Worm (Caenorhabditis elegans) whole organism, early embryonic: ENCODE measurements around the gene ceh-27.

Source experiments
- B0310.2 ChIP-seq: sonication (generic microtip); optimal IDR thresholded peaks from 2 replicates; lab custom pipeline; 2016; ENCODE audit warnings: mild to moderate bottlenecking, missing genetic modification characterization, missing compliant biosample characterization
- aly-1 ChIP-seq: sonication (generic microtip); optimal IDR thresholded peaks from 2 replicates; lab custom pipeline; 2016; ENCODE audit warnings: missing genetic modification characterization, missing compliant biosample characterization
- ama-1 ChIP-seq: fragments of 150-350 bp; optimal IDR thresholded peaks from 2 replicates; lab custom pipeline; 2014
- ceh-36 ChIP-seq: sonication (generic microtip); optimal IDR thresholded peaks from 2 replicates; lab custom pipeline; 2016; ENCODE audit warnings: missing genetic modification characterization, inconsistent platforms, missing compliant biosample characterization
- ets-7 ChIP-seq: sonication (generic microtip); optimal IDR thresholded peaks from 2 replicates; lab custom pipeline; 2016; ENCODE audit warnings: missing genotype, missing genetic modification characterization, missing compliant biosample characterization
- hmg-4 ChIP-seq: fragments of 200-800 bp; sonication (Bioruptor generic); optimal IDR thresholded peaks from 2 replicates; lab custom pipeline; 2018; ENCODE audit warnings: mild to moderate bottlenecking, missing genetic modification characterization, missing compliant biosample characterization
- scrt-1 ChIP-seq: fragments of 200-800 bp; sonication (Bioruptor generic); IDR thresholded peaks from 2 replicates; pipeline ENCODE4 v1.3.6; 2022; ENCODE audit warnings: missing genetic modification characterization, missing compliant biosample characterization
- sea-1 ChIP-seq: fragments of 200-800 bp; sonication (Bioruptor generic); conservative IDR thresholded peaks from 2 replicates; pipeline ENCODE4 v1.3.6; 2022; ENCODE audit warnings: missing genetic modification characterization, missing compliant biosample characterization
- tbx-11 ChIP-seq: fragments of 200-800 bp; sonication (Bioruptor generic); IDR thresholded peaks from 2 replicates; pipeline ENCODE4 v1.3.6; 2022; ENCODE audit warnings: missing genetic modification characterization, missing compliant biosample characterization

DNA sequence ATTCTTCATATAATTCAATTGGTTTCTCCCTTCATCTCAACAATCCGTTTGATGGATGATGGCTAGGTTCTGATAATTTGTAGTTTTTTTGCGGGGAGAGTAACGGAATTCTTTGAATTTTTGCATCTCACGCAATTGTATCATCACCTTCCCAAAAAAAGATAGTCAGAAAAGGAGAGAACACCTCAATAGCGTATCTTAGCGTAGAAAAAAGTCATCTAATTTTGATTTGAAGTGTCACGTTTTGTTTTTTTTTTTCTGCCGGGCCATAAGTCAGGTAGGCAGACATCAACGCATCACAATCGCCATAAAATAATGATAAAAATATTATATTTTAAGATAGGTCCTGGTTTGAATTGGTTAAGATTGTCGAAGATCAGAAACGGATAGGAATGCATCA, 11.6 kb upstream of the ceh-27 start:
- TF ChIP-seq B0310.2 (no peak), scrt-1 (GFP tag; lab: Robert Waterston, UW) (no peak), ama-1 (no peak), aly-1 (no peak), ets-7 (tag; lab: Kevin White, UChicago) (no peak), hmg-4 (GFP tag; lab: Kevin White, UChicago) (no peak), tbx-11 (GFP tag; lab: Robert Waterston, UW) (no peak), ceh-36 (tag; lab: Kevin White, UChicago) (no peak), sea-1 (no peak)
